Fruit fly (Drosophila melanogaster) S2 (cell line): Measurements from ENCODE around the gene CG31516.

Experiments
- CG8478 ChIP-seq: fragments of >200 bp; optimal IDR thresholded peaks from 2 replicates; lab custom pipeline; 2018
- CTCF ChIP-seq, 2 experiments: fragments of >200 bp; optimal IDR thresholded peaks; 2 replicates each; lab custom pipeline; 2018

dm6 chr3R:4251241-4251640 is 31.3 kb upstream of the CG31516 start, which contains the start of gene TwdlG:
- TF ChIP-seq CTCF (optimal IDR thresholded peaks at IDR 0.05; lab: Kevin White, UChicago) (no peak), CG8478 (lab: Kevin White, UChicago) (no peak)
